Worm (Caenorhabditis elegans): ENCODE measurements around the gene ssp-32.

DNA sequence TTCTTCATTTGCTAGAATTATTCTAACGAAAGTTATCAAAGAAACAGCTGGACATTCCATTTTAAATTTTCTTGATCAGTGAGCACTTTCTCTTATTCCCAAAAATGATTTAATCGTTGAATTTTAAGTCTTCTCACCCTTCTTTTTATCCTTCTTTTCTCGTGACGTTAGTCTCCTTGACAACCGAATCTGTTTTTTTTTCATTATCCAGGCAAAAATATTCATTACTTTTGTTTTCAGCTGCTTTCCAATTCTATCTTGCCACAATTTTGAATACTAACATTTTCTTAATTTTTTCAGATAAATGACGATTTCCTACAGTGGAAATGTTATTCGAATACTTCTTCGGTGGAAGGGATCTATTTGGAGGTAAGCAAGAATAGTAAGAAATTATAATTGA lies 8.4 kb downstream of the ssp-32 start, which contains the start of gene best-13:
- TF ChIP-seq grh-1 (GFP tag; IDR thresholded peaks at IDR 0.05) (no peak), rnt-1 (tag; optimal IDR thresholded peaks at IDR 0.05) (no peak), nhr-11 (tag; optimal IDR thresholded peaks at IDR 0.05) (no peak), alr-1 (tag; optimal IDR thresholded peaks at IDR 0.05; ENCODE audit: borderline replicate concordance) (no peak), ceh-90 (tag; optimal IDR thresholded peaks at IDR 0.05) (no peak), lin-15B (tag; optimal IDR thresholded peaks at IDR 0.05) (no peak), fos-1 (tag; optimal IDR thresholded peaks at IDR 0.05) (no peak), pqm-1 (tag; optimal IDR thresholded peaks at IDR 0.05) (no peak), lin-35 (GFP tag; optimal IDR thresholded peaks at IDR 0.05) (no peak), nhr-76 (tag; optimal IDR thresholded peaks at IDR 0.05) (no peak), nhr-237 (tag; optimal IDR thresholded peaks at IDR 0.05) (no peak), unc-86 (tag; optimal IDR thresholded peaks at IDR 0.05) (no peak), ceh-8 (GFP tag; optimal IDR thresholded peaks at IDR 0.05) (no peak)

Measured in whole organism, L1 larva.